Fruit fly (Drosophila melanogaster) whole organism, embryonic: ENCODE results near the gene CG17612.

Source experiments
- Blimp-1 ChIP-seq: fragments of 200-800 bp; sonication (Bioruptor generic); optimal IDR thresholded peaks from 3 replicates; lab custom pipeline; 2018; ENCODE audit warnings: missing biosample characterization, missing genetic modification characterization, mild to moderate bottlenecking, moderate library complexity, missing genetic modification reagents
- CG10431 ChIP-seq: fragments of 200-800 bp; sonication (Bioruptor generic); optimal IDR thresholded peaks from 3 replicates; lab custom pipeline; 2018; ENCODE audit warnings: missing biosample characterization, mild to moderate bottlenecking, missing genetic modification characterization
- CG10543 ChIP-seq: fragments of 200-800 bp; sonication (Bioruptor generic); optimal IDR thresholded peaks from 3 replicates; lab custom pipeline; 2017; ENCODE audit warnings: missing biosample characterization, mild to moderate bottlenecking, missing genetic modification characterization, moderate library complexity
- CG11398 ChIP-seq: fragments of 200-800 bp; sonication (Bioruptor generic); optimal IDR thresholded peaks from 2 replicates; lab custom pipeline; 2016; ENCODE audit warnings: missing biosample characterization, missing genetic modification characterization
- CG11504 ChIP-seq: fragments of 200-800 bp; sonication (Bioruptor generic); optimal IDR thresholded peaks from 3 replicates; lab custom pipeline; 2019; ENCODE audit warnings: missing biosample characterization, mild to moderate bottlenecking, missing genetic modification characterization, moderate library complexity
- CG11560 ChIP-seq: fragments of 200-800 bp; sonication (Bioruptor generic); IDR thresholded peaks from 3 replicates; pipeline ENCODE4 v1.3.6; 2022; ENCODE audit warnings: missing biosample characterization, missing genetic modification characterization
- CG12071 ChIP-seq: fragments of 200-800 bp; sonication (Bioruptor generic); optimal IDR thresholded peaks from 3 replicates; lab custom pipeline; 2018; ENCODE audit warnings: missing biosample characterization, mild to moderate bottlenecking, missing genetic modification characterization
- CG12942 ChIP-seq: fragments of 200-800 bp; sonication (Bioruptor generic); optimal IDR thresholded peaks from 3 replicates; lab custom pipeline; 2016; ENCODE audit warnings: missing biosample characterization, missing genetic modification characterization
- CG14667 ChIP-seq: fragments of 200-800 bp; sonication (Bioruptor generic); IDR thresholded peaks from 2 replicates; pipeline ENCODE4 v1.3.6; 2022; ENCODE audit warnings: missing biosample characterization, missing genetic modification characterization
- CG14965 ChIP-seq: fragments of 200-800 bp; sonication (Bioruptor generic); optimal IDR thresholded peaks from 2 replicates; lab custom pipeline; 2016; ENCODE audit warnings: missing biosample characterization, missing genetic modification characterization, borderline replicate concordance
- CG15269 ChIP-seq: fragments of 200-800 bp; sonication (Bioruptor generic); optimal IDR thresholded peaks from 2 replicates; lab custom pipeline; 2018; ENCODE audit warnings: missing biosample characterization, mild to moderate bottlenecking, missing genetic modification characterization, moderate library complexity
- CG17186 ChIP-seq: fragments of 200-800 bp; sonication (Bioruptor generic); optimal IDR thresholded peaks from 3 replicates; lab custom pipeline; 2017; ENCODE audit warnings: missing biosample characterization, missing genetic modification reagents, missing genetic modification characterization
- CG17359 ChIP-seq: fragments of 200-800 bp; sonication (Bioruptor generic); optimal IDR thresholded peaks from 3 replicates; lab custom pipeline; 2018; ENCODE audit warnings: missing biosample characterization, mild to moderate bottlenecking, missing genetic modification characterization, moderate library complexity
- CG17829 ChIP-seq: fragments of 200-800 bp; optimal IDR thresholded peaks from 2 replicates; lab custom pipeline; 2019; ENCODE audit warnings: missing biosample characterization, mild to moderate bottlenecking, missing genetic modification characterization, moderate library complexity
- CG2712 ChIP-seq: fragments of 200-800 bp; optimal IDR thresholded peaks from 3 replicates; lab custom pipeline; 2019; ENCODE audit warnings: missing biosample characterization, mild to moderate bottlenecking, missing genetic modification characterization, moderate library complexity
- CG30020 ChIP-seq: fragments of 200-800 bp; optimal IDR thresholded peaks from 2 replicates; lab custom pipeline; 2019; ENCODE audit warnings: missing biosample characterization, mild to moderate bottlenecking, missing genetic modification characterization, moderate library complexity
- CG32767 ChIP-seq: fragments of 200-800 bp; sonication (Bioruptor generic); IDR thresholded peaks from 2 replicates; pipeline ENCODE4 v1.3.6; 2022; ENCODE audit warnings: missing biosample characterization, missing genetic modification characterization
- CG7357 ChIP-seq: fragments of 200-800 bp; sonication (Bioruptor generic); IDR thresholded peaks from 3 replicates; pipeline ENCODE4 v1.3.6; 2022; ENCODE audit warnings: missing biosample characterization, missing genetic modification characterization
- CG8290 ChIP-seq, 3 experiments: fragments of 200-800 bp; sonication (Bioruptor generic); optimal IDR thresholded peaks; 2 replicates each; lab custom pipeline; 2016 to 2019; ENCODE audit warnings: missing biosample characterization in 3 of 3, missing genetic modification characterization in 3 of 3, mild to moderate bottlenecking in 2 of 3, moderate library complexity in 1 of 3
- CG8944 ChIP-seq: fragments of 200-800 bp; sonication (Bioruptor generic); optimal IDR thresholded peaks from 3 replicates; lab custom pipeline; 2016; ENCODE audit warnings: missing biosample characterization, missing genetic modification characterization
- CrebB ChIP-seq: fragments of 200-800 bp; sonication (Bioruptor generic); optimal IDR thresholded peaks from 3 replicates; lab custom pipeline; 2018; ENCODE audit warnings: missing biosample characterization, mild to moderate bottlenecking, missing genetic modification characterization
- D19A ChIP-seq: fragments of 200-800 bp; optimal IDR thresholded peaks from 3 replicates; lab custom pipeline; 2019; ENCODE audit warnings: missing biosample characterization, mild to moderate bottlenecking, missing genetic modification characterization, moderate library complexity
- Dref ChIP-seq: fragments of 200-800 bp; sonication (Bioruptor generic); IDR thresholded peaks from 2 replicates; pipeline ENCODE4 v1.3.6; 2022; ENCODE audit warnings: missing biosample characterization, missing genetic modification characterization
- HmgD ChIP-seq: fragments of 200-800 bp; sonication (Bioruptor generic); optimal IDR thresholded peaks from 3 replicates; lab custom pipeline; 2016; ENCODE audit warnings: missing biosample characterization, missing genetic modification characterization
- Hr39 ChIP-seq: fragments of >200 bp; optimal IDR thresholded peaks from 2 replicates; lab custom pipeline; 2017
- Hsf ChIP-seq: fragments of 200-800 bp; sonication (Bioruptor generic); optimal IDR thresholded peaks from 3 replicates; lab custom pipeline; 2016; ENCODE audit warnings: missing biosample characterization, missing genetic modification characterization
- Med ChIP-seq: fragments of 200-800 bp; sonication (Bioruptor generic); peaks from one replicate; lab custom pipeline; 2016; ENCODE audit warnings: missing biosample characterization, missing genetic modification characterization, mild to moderate bottlenecking, inconsistent platforms, moderate library complexity
- Neu2 ChIP-seq: fragments of 200-800 bp; sonication (Bioruptor generic); optimal IDR thresholded peaks from 3 replicates; lab custom pipeline; 2016; ENCODE audit warnings: missing biosample characterization, missing genetic modification characterization, borderline replicate concordance
- Scr ChIP-seq: fragments of 200-800 bp; sonication (Bioruptor generic); IDR thresholded peaks from 2 replicates; pipeline ENCODE4 v1.3.6; 2022; ENCODE audit warnings: missing biosample characterization, missing genetic modification characterization; ENCODE audit not compliant: partially characterized antibody
- Tbp ChIP-seq: fragments of >200 bp; optimal IDR thresholded peaks from 2 replicates; lab custom pipeline; 2018; ENCODE audit warnings: missing biosample characterization, missing genetic modification characterization
- YL-1 ChIP-seq: fragments of 200-800 bp; sonication (Bioruptor generic); optimal IDR thresholded peaks from 3 replicates; lab custom pipeline; 2017; ENCODE audit warnings: missing biosample characterization, mild to moderate bottlenecking, missing genetic modification characterization
- ab ChIP-seq: fragments of 200-800 bp; sonication (Bioruptor generic); optimal IDR thresholded peaks from 2 replicates; lab custom pipeline; 2016; ENCODE audit warnings: missing biosample characterization, missing genetic modification characterization
- aop ChIP-seq: fragments of 200-800 bp; sonication (Bioruptor generic); IDR thresholded peaks from 2 replicates; pipeline ENCODE4 v1.3.6; 2022; ENCODE audit warnings: missing biosample characterization, missing genetic modification characterization
- ash1 ChIP-seq: fragments of 200-800 bp; sonication (Bioruptor generic); optimal IDR thresholded peaks from 2 replicates; lab custom pipeline; 2018; ENCODE audit warnings: missing biosample characterization, mild to moderate bottlenecking, missing genetic modification characterization
- br ChIP-seq: fragments of >200 bp; optimal IDR thresholded peaks from 2 replicates; lab custom pipeline; 2017
- chinmo ChIP-seq: fragments of 200-800 bp; sonication (Bioruptor generic); IDR thresholded peaks from 4 replicates; pipeline ENCODE4 v1.3.6; 2022; ENCODE audit warnings: missing biosample characterization, missing genetic modification characterization; ENCODE audit not compliant: partially characterized antibody
- disco-r ChIP-seq: fragments of 200-800 bp; sonication (Bioruptor generic); optimal IDR thresholded peaks from 2 replicates; lab custom pipeline; 2016; ENCODE audit warnings: missing biosample characterization, missing genetic modification characterization
- en ChIP-seq: fragments of 200-800 bp; sonication (Bioruptor generic); optimal IDR thresholded peaks from 2 replicates; lab custom pipeline; 2016; ENCODE audit warnings: missing biosample characterization, missing genetic modification characterization
- exex ChIP-seq: fragments of 200-800 bp; sonication (Bioruptor generic); optimal IDR thresholded peaks from 4 replicates; lab custom pipeline; 2018; ENCODE audit warnings: missing biosample characterization, mild to moderate bottlenecking, missing genetic modification characterization, moderate library complexity
- eyg ChIP-seq: fragments of 200-800 bp; sonication (Bioruptor generic); optimal IDR thresholded peaks from 3 replicates; lab custom pipeline; 2016; ENCODE audit warnings: missing biosample characterization, missing genetic modification characterization
- fru ChIP-seq: fragments of >200 bp; optimal IDR thresholded peaks from 2 replicates; lab custom pipeline; 2017
- gro ChIP-seq: fragments of 200-800 bp; sonication (Bioruptor generic); optimal IDR thresholded peaks from 2 replicates; lab custom pipeline; 2016; ENCODE audit warnings: missing biosample characterization, missing genetic modification characterization
- h ChIP-seq: fragments of >200 bp; optimal IDR thresholded peaks from 2 replicates; lab custom pipeline; 2017
- knrl ChIP-seq: fragments of 200-800 bp; sonication (Bioruptor generic); IDR thresholded peaks from 3 replicates; pipeline ENCODE4 v1.3.6; 2022; ENCODE audit warnings: missing biosample characterization, missing genetic modification characterization; ENCODE audit not compliant: partially characterized antibody
- nerfin-1 ChIP-seq: fragments of 200-800 bp; sonication (Bioruptor generic); optimal IDR thresholded peaks from 3 replicates; lab custom pipeline; 2019; ENCODE audit warnings: missing biosample characterization, mild to moderate bottlenecking, missing genetic modification characterization, moderate library complexity
- phol ChIP-seq: fragments of 200-800 bp; sonication (Bioruptor generic); optimal IDR thresholded peaks from 3 replicates; lab custom pipeline; 2018; ENCODE audit warnings: missing biosample characterization, mild to moderate bottlenecking, missing genetic modification characterization, moderate library complexity
- salm ChIP-seq: fragments of 200-800 bp; sonication (Bioruptor generic); optimal IDR thresholded peaks from 2 replicates; lab custom pipeline; 2018; ENCODE audit warnings: missing biosample characterization, mild to moderate bottlenecking, missing genetic modification characterization
- schlank ChIP-seq: fragments of 200-800 bp; sonication (Bioruptor generic); optimal IDR thresholded peaks from 2 replicates; lab custom pipeline; 2018; ENCODE audit warnings: missing biosample characterization, mild to moderate bottlenecking, missing genetic modification characterization
- slou ChIP-seq: fragments of 200-800 bp; sonication (Bioruptor generic); optimal IDR thresholded peaks from 3 replicates; lab custom pipeline; 2016; ENCODE audit warnings: missing biosample characterization, missing genetic modification characterization
- z ChIP-seq: fragments of 200-800 bp; sonication (Bioruptor generic); IDR thresholded peaks from 3 replicates; pipeline ENCODE4 v1.3.6; 2022; ENCODE audit warnings: missing biosample characterization, missing genetic modification characterization

Gene CG17612

DNA sequence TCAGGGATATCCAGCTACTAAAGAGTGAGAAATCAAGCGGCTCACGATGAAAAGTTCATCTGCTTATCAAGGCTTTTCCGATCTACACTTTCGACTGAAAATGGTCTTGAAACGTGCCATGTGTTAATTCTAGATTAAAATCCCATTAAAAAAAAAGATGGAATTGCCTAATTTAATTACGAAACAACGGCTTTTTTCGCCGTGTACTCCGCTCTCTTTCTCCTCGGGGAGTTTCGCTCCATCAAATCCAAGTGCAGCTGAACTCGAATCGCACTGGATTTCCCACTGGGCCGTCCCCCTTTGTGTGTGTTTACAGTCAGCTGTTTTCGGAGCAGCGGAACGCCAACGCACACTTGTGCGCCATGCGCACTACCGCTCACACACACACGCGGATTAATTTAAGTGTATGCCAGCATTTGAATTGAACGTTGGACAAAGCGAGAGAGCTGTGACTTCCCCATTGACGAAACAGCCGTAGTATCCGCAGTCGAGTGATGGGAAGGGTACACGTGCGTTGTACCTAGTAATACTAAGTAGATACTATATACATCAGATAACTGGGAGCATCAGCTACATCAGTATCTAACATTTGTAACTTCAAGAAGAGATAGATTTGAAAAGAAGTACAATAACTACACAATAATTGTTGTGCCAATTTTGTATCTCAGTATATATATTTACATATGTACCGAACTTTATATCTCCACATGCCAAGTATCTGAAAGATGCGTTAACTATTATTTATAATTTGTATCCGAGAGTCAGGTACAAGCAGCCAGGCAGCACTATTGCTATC, 49.4 kb downstream of the CG17612 start (continued):
- peak; percentile 62 for TF ChIP-seq schlank (tag; lab: Kevin White, UChicago)
- no peak for TF ChIP-seq YL-1
- TF ChIP-seq Blimp-1 (GFP tag; lab: Kevin White, UChicago) = peak; percentile 87
- peak; percentile 88 for TF ChIP-seq CG17359
- peak; percentile 44; the same call in 1 of the 3 replicates for TF ChIP-seq CG11560 (tag; lab: Robert Waterston, UW)
- TF ChIP-seq chinmo (GFP tag; lab: Robert Waterston, UW) = peak; percentile 99
- peak; percentile 75 for TF ChIP-seq CG17829 (tag; lab: Kevin White, UChicago)
- TF ChIP-seq CG12071 = peak; percentile 71
- TF ChIP-seq nerfin-1 (tag; lab: Kevin White, UChicago) = peak; percentile 82
- TF ChIP-seq fru (lab: Kevin White, UChicago) = no peak
- TF ChIP-seq Scr (GFP tag; lab: Robert Waterston, UW) = no peak
- TF ChIP-seq CG7357 = peak; percentile 54
- peak; percentile 64 for TF ChIP-seq slou (GFP tag; lab: Kevin White, UChicago)
- peak; percentile 69 for TF ChIP-seq CG8944
- TF ChIP-seq z (GFP tag; lab: Robert Waterston, UW) = 0 out of 3 replicates have a peak, but pooled peaks have one; percentile 61
- TF ChIP-seq CG15269 (tag; lab: Kevin White, UChicago) = peak; percentile 74
- TF ChIP-seq CG2712 (tag; lab: Kevin White, UChicago) = peak; percentile 86
- TF ChIP-seq D19A (tag; lab: Kevin White, UChicago) = peak; percentile 71
- peak; percentile 39 for TF ChIP-seq CG10431 (GFP tag; lab: Kevin White, UChicago)
- TF ChIP-seq CG14667 (GFP tag; lab: Robert Waterston, UW) = peak; percentile 69
- peak; percentile 85 for TF ChIP-seq CG32767
- peak; percentile 89 for TF ChIP-seq Hsf (GFP tag; lab: Kevin White, UChicago)
- TF ChIP-seq eyg (GFP tag; lab: Kevin White, UChicago) = peak; percentile 65
- peak; percentile 83 for TF ChIP-seq CG11504
- no peak for TF ChIP-seq CG17186
- TF ChIP-seq ab (GFP tag; lab: Kevin White, UChicago) = no peak
- no peak for TF ChIP-seq CG30020 (tag; lab: Kevin White, UChicago)
- TF ChIP-seq CG8290 (GFP tag; optimal IDR thresholded peaks at IDR 0.05; lab: Kevin White, UChicago) = no peak
- peak in 1 of 2 experiments; percentile 70 for TF ChIP-seq CG8290 (tag; optimal IDR thresholded peaks at IDR 0.05; lab: Kevin White, UChicago)
- peak; percentile 82 for TF ChIP-seq CG11398 (GFP tag; lab: Kevin White, UChicago)
- no peak for TF ChIP-seq Hr39 (lab: Kevin White, UChicago)
- TF ChIP-seq CrebB (tag; lab: Kevin White, UChicago) = no peak
- TF ChIP-seq CG14965 (GFP tag; lab: Kevin White, UChicago) = peak; percentile 34
- peak; percentile 15 for TF ChIP-seq HmgD (GFP tag; lab: Kevin White, UChicago)
- TF ChIP-seq CG12942 = peak; percentile 42
- TF ChIP-seq aop (GFP tag; lab: Robert Waterston, UW) = peak; percentile 54
- peak; percentile 46 for TF ChIP-seq exex (tag; lab: Kevin White, UChicago)
- no peak for TF ChIP-seq knrl
- peak; percentile 71 for TF ChIP-seq en
- peak; percentile 3 for TF ChIP-seq Neu2
- TF ChIP-seq gro (GFP tag; lab: Kevin White, UChicago) = peak; percentile 55
- TF ChIP-seq phol (tag; lab: Kevin White, UChicago) = peak; percentile 83
- peak; percentile 62 for TF ChIP-seq disco-r (GFP tag; lab: Kevin White, UChicago)
- TF ChIP-seq Med = peak; percentile 98
- no peak for TF ChIP-seq ash1 (GFP tag; lab: Kevin White, UChicago)
- no peak for TF ChIP-seq br (lab: Kevin White, UChicago)
- peak; percentile 75 for TF ChIP-seq salm (tag; lab: Kevin White, UChicago)
- TF ChIP-seq h (lab: Kevin White, UChicago) = no peak
- peak; percentile 31 for TF ChIP-seq Tbp
- TF ChIP-seq CG10543 (GFP tag; lab: Kevin White, UChicago) = peak; percentile 82
- no peak for TF ChIP-seq Dref (GFP tag; lab: Robert Waterston, UW)
